Fruit fly (Drosophila melanogaster): ENCODE data around the gene Diedel.

The Diedel gene

dm6 chr3R:29461069-29461468, 32.6 kb upstream of the Diedel start (continued):
- no peak for TF ChIP-seq CG7357 (GFP tag; IDR thresholded peaks at IDR 0.05)
- TF ChIP-seq CG8765 (GFP tag; IDR thresholded peaks at IDR 0.05): no peak
- no peak for TF ChIP-seq CG16863 (GFP tag; optimal IDR thresholded peaks at IDR 0.05)
- peak; percentile 27; the same call in 1 of the 2 replicates for TF ChIP-seq sob (GFP tag; IDR thresholded peaks at IDR 0.05)
- peak; percentile 94 for TF ChIP-seq twi (tag; optimal IDR thresholded peaks at IDR 0.05)
- TF ChIP-seq grn (GFP tag; optimal IDR thresholded peaks at IDR 0.05): no peak
- 0 out of 3 replicates have a peak, but pooled peaks have one; percentile 20 for TF ChIP-seq HLH4C (GFP tag; IDR thresholded peaks at IDR 0.05; ENCODE audit: partially characterized antibody)
- no peak for TF ChIP-seq pita (GFP tag; optimal IDR thresholded peaks at IDR 0.05)
- TF ChIP-seq CG12391 (tag; optimal IDR thresholded peaks at IDR 0.05): no peak
- no peak for TF ChIP-seq org-1 (GFP tag; optimal IDR thresholded peaks at IDR 0.05)
- TF ChIP-seq CG6683 (GFP tag; optimal IDR thresholded peaks at IDR 0.05): no peak

dm6 chr3R:29461846-29462245, 31.8 kb upstream of the Diedel start:
- TF ChIP-seq CG3847 (GFP tag; IDR thresholded peaks at IDR 0.05): peak; percentile 16; the same call in 1 of the 2 replicates
- peak; percentile 34; the same call in 1 of the 3 replicates for TF ChIP-seq row (GFP tag; IDR thresholded peaks at IDR 0.05)
- TF ChIP-seq MBD-R2 (GFP tag; IDR thresholded peaks at IDR 0.05): no peak
- peak; percentile 42; the same call in 1 of the 2 replicates for TF ChIP-seq sisA (GFP tag; IDR thresholded peaks at IDR 0.05)
- TF ChIP-seq CG7963 (GFP tag; IDR thresholded peaks at IDR 0.05; ENCODE audit: partially characterized antibody): peak; percentile 15; the same call in 1 of the 3 replicates
- TF ChIP-seq pan (optimal IDR thresholded peaks at IDR 0.05): no peak
- peak in 1 of 2 experiments; percentile 16 for TF ChIP-seq pan (GFP tag; optimal IDR thresholded peaks at IDR 0.05 in 1 of 2, IDR thresholded peaks at IDR 0.05 in 1 of 2)
- no peak for TF ChIP-seq CG9609 (GFP tag; optimal IDR thresholded peaks at IDR 0.05)
- no peak for TF ChIP-seq CG2199 (GFP tag; IDR thresholded peaks at IDR 0.05)
- peak; percentile 52; the same call in 1 of the 2 replicates for TF ChIP-seq Ada2b (GFP tag; IDR thresholded peaks at IDR 0.05)
- TF ChIP-seq sd (tag; optimal IDR thresholded peaks at IDR 0.05): no peak
- no peak for TF ChIP-seq toy (GFP tag; IDR thresholded peaks at IDR 0.05)
- TF ChIP-seq Poxn (GFP tag; IDR thresholded peaks at IDR 0.05): no peak
- TF ChIP-seq zfh1 (GFP tag; IDR thresholded peaks at IDR 0.05): 0 out of 3 replicates have a peak, but pooled peaks have one; percentile 19
- TF ChIP-seq otp (GFP tag; IDR thresholded peaks at IDR 0.05): 0 out of 3 replicates have a peak, but pooled peaks have one; percentile 36
- peak; percentile 48; the same call in 1 of the 3 replicates for TF ChIP-seq ci (GFP tag; IDR thresholded peaks at IDR 0.05)
- TF ChIP-seq ranshi (GFP tag; IDR thresholded peaks at IDR 0.05): 0 out of 2 replicates have a peak, but pooled peaks have one; percentile 32
- TF ChIP-seq HLH3B (GFP tag; IDR thresholded peaks at IDR 0.05): peak; percentile 31; the same call in 1 of the 2 replicates
- no peak for TF ChIP-seq Taf1 (GFP tag; IDR thresholded peaks at IDR 0.05)
- TF ChIP-seq gcm (GFP tag; optimal IDR thresholded peaks at IDR 0.05): no peak
- 0 out of 2 replicates have a peak, but pooled peaks have one; percentile 33 for TF ChIP-seq stc (GFP tag; IDR thresholded peaks at IDR 0.05)
- peak; percentile 50; the same call in 1 of the 3 replicates for TF ChIP-seq ken (GFP tag; IDR thresholded peaks at IDR 0.05)
- TF ChIP-seq sug (tag; optimal IDR thresholded peaks at IDR 0.05): no peak
- no peak for TF ChIP-seq CG30020 (tag; optimal IDR thresholded peaks at IDR 0.05)
- no peak for TF ChIP-seq prd (optimal IDR thresholded peaks at IDR 0.05)
- TF ChIP-seq prd (GFP tag; IDR thresholded peaks at IDR 0.05): peak; percentile 31; the same call in 1 of the 3 replicates
- TF ChIP-seq esg (GFP tag; conservative IDR thresholded peaks at IDR 0.05): peak; percentile 28; the same call in 1 of the 2 replicates
- TF ChIP-seq CG15696 (tag; optimal IDR thresholded peaks at IDR 0.05): no peak
- peak; percentile 43; the same call in 1 of the 2 replicates for TF ChIP-seq CG10959 (GFP tag; IDR thresholded peaks at IDR 0.05)
- no peak for TF ChIP-seq pfk (GFP tag; optimal IDR thresholded peaks at IDR 0.05)
- TF ChIP-seq CoRest (tag; optimal IDR thresholded peaks at IDR 0.05): no peak
- 0 out of 2 replicates have a peak, but pooled peaks have one; percentile 8 for TF ChIP-seq CG32532 (GFP tag; IDR thresholded peaks at IDR 0.05)
- TF ChIP-seq lmd (GFP tag; IDR thresholded peaks at IDR 0.05): 0 out of 2 replicates have a peak, but pooled peaks have one; percentile 6
- TF ChIP-seq Aef1 (GFP tag; IDR thresholded peaks at IDR 0.05): peak; percentile 29; the same call in 1 of the 3 replicates
- TF ChIP-seq CG43689 (GFP tag; IDR thresholded peaks at IDR 0.05): 0 out of 2 replicates have a peak, but pooled peaks have one; percentile 8
- TF ChIP-seq sens (GFP tag): peak; percentile 64
- peak; percentile 13; the same call in 1 of the 2 replicates for TF ChIP-seq CG10366 (GFP tag; IDR thresholded peaks at IDR 0.05)
- peak; percentile 21; the same call in 1 of the 2 replicates for TF ChIP-seq slbo (GFP tag; IDR thresholded peaks at IDR 0.05)
- 0 out of 2 replicates have a peak, but pooled peaks have one; percentile 30 for TF ChIP-seq CG14441 (GFP tag; IDR thresholded peaks at IDR 0.05)
- TF ChIP-seq CG34422 (GFP tag; IDR thresholded peaks at IDR 0.05): no peak
